Fruit fly (Drosophila melanogaster): ENCODE data around the gene Ref1.

- TF ChIP-seq EcR (GFP tag; optimal IDR thresholded peaks at IDR 0.05) (no peak), CG8159 (tag; optimal IDR thresholded peaks at IDR 0.05) (no peak), gl (tag; optimal IDR thresholded peaks at IDR 0.05) (no peak), D1 (tag; optimal IDR thresholded peaks at IDR 0.05) (no peak), CG14655 (GFP tag; optimal IDR thresholded peaks at IDR 0.05) (no peak), CG13204 (GFP tag; optimal IDR thresholded peaks at IDR 0.05) (no peak), CG12605 (GFP tag; IDR thresholded peaks at IDR 0.05) (no peak)
Measured at dm6 chr3R:7034440-7034839, 45.7 kb downstream of the Ref1 start.

All from whole organism, pupa.